Fruit fly (Drosophila melanogaster) whole organism, prepupa: ENCODE results near the gene Rpt3R.

ENCODE experiments used
- CG16779 ChIP-seq: fragments of 200-800 bp; sonication (Bioruptor generic); optimal IDR thresholded peaks from 3 replicates; lab custom pipeline; 2017; ENCODE audit warnings: missing biosample characterization, mild to moderate bottlenecking, missing genetic modification characterization
- CG3032 ChIP-seq: fragments of 200-800 bp; optimal IDR thresholded peaks from 2 replicates; lab custom pipeline; 2019; ENCODE audit warnings: missing biosample characterization, mild to moderate bottlenecking, missing genetic modification characterization, moderate library complexity
- CG32006 ChIP-seq: fragments of 200-800 bp; sonication (Bioruptor generic); optimal IDR thresholded peaks from 3 replicates; lab custom pipeline; 2017; ENCODE audit warnings: missing biosample characterization, mild to moderate bottlenecking, missing genetic modification characterization
- Eip78C ChIP-seq: fragments of 200-800 bp; sonication (Bioruptor generic); peaks from one replicate; lab custom pipeline; 2016; ENCODE audit warnings: missing biosample characterization, missing genetic modification characterization
- Eip93F ChIP-seq: fragments of 200-800 bp; sonication (Bioruptor generic); optimal IDR thresholded peaks from 2 replicates; lab custom pipeline; 2016; ENCODE audit warnings: missing biosample characterization, mild to moderate bottlenecking, missing genetic modification characterization
- Ets21C ChIP-seq: fragments of 200-800 bp; sonication (Bioruptor generic); optimal IDR thresholded peaks from 3 replicates; lab custom pipeline; 2016; ENCODE audit warnings: missing biosample characterization, missing genetic modification characterization
- esn ChIP-seq: fragments of 200-800 bp; sonication (Bioruptor generic); optimal IDR thresholded peaks from 2 replicates; lab custom pipeline; 2016; ENCODE audit warnings: missing biosample characterization, mild to moderate bottlenecking, missing genetic modification characterization, moderate library complexity
- lz ChIP-seq: fragments of 200-800 bp; sonication (Bioruptor generic); optimal IDR thresholded peaks from 3 replicates; lab custom pipeline; 2016; ENCODE audit warnings: missing biosample characterization, missing genetic modification characterization
- vri ChIP-seq: fragments of 200-800 bp; sonication (Bioruptor generic); optimal IDR thresholded peaks from 3 replicates; lab custom pipeline; 2016; ENCODE audit warnings: missing biosample characterization, mild to moderate bottlenecking, missing genetic modification characterization

- TF ChIP-seq vri (GFP tag; lab: Kevin White, UChicago) (no peak), CG32006 (no peak), Ets21C (GFP tag; lab: Kevin White, UChicago) (no peak), CG3032 (tag; lab: Kevin White, UChicago) (no peak), esn (no peak), Eip78C (no peak), CG16779 (tag; lab: Kevin White, UChicago) (no peak), Eip93F (GFP tag; lab: Kevin White, UChicago) (no peak), lz (GFP tag; lab: Kevin White, UChicago) (no peak)
Observed at dm6 chr3R:9733150-9733549, 23.2 kb downstream of the Rpt3R start, which contains the start of gene alphaTub85E.
